Worm (Caenorhabditis elegans): ENCODE results near the gene Y67H2A.2.

Y67H2A.2 gene

DNA sequence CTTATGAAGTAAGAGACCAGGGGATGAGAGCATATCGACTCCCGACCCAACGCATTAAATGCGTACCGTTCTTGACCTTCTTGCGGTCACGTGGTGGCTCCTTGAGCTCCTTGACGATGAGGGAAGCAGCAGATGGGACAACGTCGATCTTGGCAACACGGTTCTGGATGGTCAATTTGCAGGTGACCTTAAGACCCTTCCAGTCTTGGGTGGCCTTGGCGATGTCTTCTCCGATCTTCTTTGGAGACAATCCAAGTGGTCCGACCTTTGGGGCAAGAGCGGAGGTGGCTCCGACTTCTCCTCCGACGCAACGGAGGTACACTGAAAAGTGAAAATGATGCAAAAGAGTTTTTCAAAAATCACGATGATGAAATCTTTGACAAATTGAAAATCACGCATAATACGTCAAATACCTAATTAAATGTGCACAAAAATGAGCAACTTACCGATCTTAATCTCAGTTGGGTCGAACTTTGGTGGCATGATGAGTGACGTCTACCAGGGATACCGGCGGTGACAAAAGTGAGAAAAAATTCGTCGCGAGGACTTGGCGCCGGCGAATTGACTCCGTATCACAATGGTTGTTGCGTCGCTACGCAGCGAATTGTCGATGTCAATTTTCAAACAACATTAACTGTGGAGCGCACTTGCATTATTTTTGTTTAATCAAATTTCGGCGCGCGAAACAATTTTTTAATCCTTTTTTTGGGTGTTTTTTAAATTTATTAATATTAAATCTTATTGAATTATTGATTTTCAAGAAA is 57.4 kb downstream of the Y67H2A.2 start, which contains the start of gene rpl-12 (continued):
- TF ChIP-seq hrde-1 (tag; optimal IDR thresholded peaks at IDR 0.05; ENCODE audit: borderline replicate concordance) = peak; percentile 92
- TF ChIP-seq F49E8.2 (tag; optimal IDR thresholded peaks at IDR 0.05; ENCODE audit: insufficient read depth) = peak; percentile 92
- TF ChIP-seq B0261.1 (tag; optimal IDR thresholded peaks at IDR 0.05) = peak; percentile 40
- TF ChIP-seq K11D2.4 (GFP tag; IDR thresholded peaks at IDR 0.05) = peak; percentile 97
- TF ChIP-seq F57A8.1 (GFP tag; optimal IDR thresholded peaks at IDR 0.05) = no peak
- TF ChIP-seq ztf-3 (GFP tag; optimal IDR thresholded peaks at IDR 0.05) = peak; percentile 60
- peak; percentile 89 to 96 for TF ChIP-seq let-607 (tag; optimal IDR thresholded peaks at IDR 0.05)
- TF ChIP-seq ztf-25 (GFP tag; IDR thresholded peaks at IDR 0.05) = no peak
- TF ChIP-seq snpc-4 (GFP tag; optimal IDR thresholded peaks at IDR 0.05) = peak; percentile 75
- peak; percentile 81 to 90 (median 88) for TF ChIP-seq snpc-4 (tag; optimal IDR thresholded peaks at IDR 0.05)
- peak; percentile 79; the same call in 1 of the 2 replicates for TF ChIP-seq F39B2.1 (GFP tag; IDR thresholded peaks at IDR 0.05)
- TF ChIP-seq gei-17 (GFP tag; optimal IDR thresholded peaks at IDR 0.05) = peak; percentile 86
- peak; percentile 94 for TF ChIP-seq D2030.7 (GFP tag; IDR thresholded peaks at IDR 0.05)
- peak; percentile 98 for TF ChIP-seq pbrm-1 (GFP tag; IDR thresholded peaks at IDR 0.05)
- no peak for TF ChIP-seq nhr-120 (GFP tag; IDR thresholded peaks at IDR 0.05)
- TF ChIP-seq egrh-3 (GFP tag; IDR thresholded peaks at IDR 0.05) = peak; percentile 54; the same call in 1 of the 2 replicates
- TF ChIP-seq snpc-1.3 (tag; optimal IDR thresholded peaks at IDR 0.05; ENCODE audit: insufficient read depth) = peak; percentile 93
- peak; percentile 95 for TF ChIP-seq madf-6 (GFP tag; IDR thresholded peaks at IDR 0.05)
- peak; percentile 95 for TF ChIP-seq madf-10 (tag; optimal IDR thresholded peaks at IDR 0.05)
- peak; percentile 78; the same call in 1 of the 2 replicates for TF ChIP-seq egl-44 (GFP tag; IDR thresholded peaks at IDR 0.05)
- TF ChIP-seq F22D6.2 (tag; optimal IDR thresholded peaks at IDR 0.05) = peak; percentile 93
- TF ChIP-seq sdz-38 (tag; optimal IDR thresholded peaks at IDR 0.05) = no peak
- TF ChIP-seq Y67H2A.10 (GFP tag; conservative IDR thresholded peaks at IDR 0.05) = peak; percentile 91
- TF ChIP-seq hmg-20 (GFP tag; IDR thresholded peaks at IDR 0.05) = peak; percentile 87
- peak; percentile 7 for TF ChIP-seq nhr-27 (tag; optimal IDR thresholded peaks at IDR 0.05)
- no peak for TF ChIP-seq rpc-1 (optimal IDR thresholded peaks at IDR 0.05)
- no peak for TF ChIP-seq rpc-1 (tag; optimal IDR thresholded peaks at IDR 0.05)
- TF ChIP-seq ztf-28 (GFP tag; IDR thresholded peaks at IDR 0.05) = peak; percentile 80; the same call in 1 of the 2 replicates
- peak; percentile 87 for TF ChIP-seq cebp-1 (GFP tag; IDR thresholded peaks at IDR 0.05)
- TF ChIP-seq cebp-1 (tag; optimal IDR thresholded peaks at IDR 0.05) = peak; percentile 96
- peak; percentile 20 for TF ChIP-seq let-526 (GFP tag; IDR thresholded peaks at IDR 0.05)
- TF ChIP-seq tbp1 (GFP tag; optimal IDR thresholded peaks at IDR 0.05) = peak; percentile 79
- peak; percentile 85 for TF ChIP-seq B0019.2 (GFP tag; conservative IDR thresholded peaks at IDR 0.05)
- peak; percentile 86 for TF ChIP-seq attf-3 (GFP tag; conservative IDR thresholded peaks at IDR 0.05)
- peak; percentile 100 for TF ChIP-seq mcd-1 (GFP tag; IDR thresholded peaks at IDR 0.05)
- peak; percentile 78 for TF ChIP-seq ztf-22 (GFP tag; optimal IDR thresholded peaks at IDR 0.05)
- TF ChIP-seq hlh-12 (tag; optimal IDR thresholded peaks at IDR 0.05) = no peak
- peak; percentile 99 for TF ChIP-seq tlf-1 (GFP tag; optimal IDR thresholded peaks at IDR 0.05)
- TF ChIP-seq rec-8 (tag; optimal IDR thresholded peaks at IDR 0.05) = peak; percentile 27 to 51
- no peak for TF ChIP-seq dpff-1 (tag; optimal IDR thresholded peaks at IDR 0.05)
- peak; percentile 68 for TF ChIP-seq aptf-2 (GFP tag; conservative IDR thresholded peaks at IDR 0.05)
- peak; percentile 63 for TF ChIP-seq snpc-1.1 (tag; optimal IDR thresholded peaks at IDR 0.05; ENCODE audit: insufficient read depth)
- peak; percentile 10 for TF ChIP-seq F57C9.4 (tag; optimal IDR thresholded peaks at IDR 0.05)
- peak; percentile 90 for TF ChIP-seq chd-7 (tag; optimal IDR thresholded peaks at IDR 0.05)
- no peak for TF ChIP-seq nfya-2 (GFP tag; IDR thresholded peaks at IDR 0.05)
- peak; percentile 17 for TF ChIP-seq lsy-27 (tag; optimal IDR thresholded peaks at IDR 0.05; ENCODE audit: borderline replicate concordance, insufficient read depth)

Data from whole organism, young adult.